Worm (Caenorhabditis elegans) whole organism, L3 larva: ENCODE data around the gene F19F10.1.

Experiments used
- ZK546.5 ChIP-seq: sonication (generic microtip); optimal IDR thresholded peaks from 2 replicates; lab custom pipeline; 2017; ENCODE audit warnings: missing biosample characterization, missing genetic modification characterization
- ceh-16 ChIP-seq: sonication (generic microtip); optimal IDR thresholded peaks from 2 replicates; lab custom pipeline; 2017; ENCODE audit warnings: missing biosample characterization, missing genetic modification characterization
- ceh-28 ChIP-seq: fragments of 150-350 bp; optimal IDR thresholded peaks from 2 replicates; lab custom pipeline; 2014; ENCODE audit warnings: missing biosample characterization, missing genetic modification reagents, missing genetic modification characterization
- ceh-82 ChIP-seq: fragments of 150-350 bp; optimal IDR thresholded peaks from 2 replicates; lab custom pipeline; 2014; ENCODE audit warnings: missing biosample characterization, missing genetic modification characterization
- daf-12 ChIP-seq: fragments of 150-350 bp; optimal IDR thresholded peaks from 2 replicates; lab custom pipeline; 2014; ENCODE audit warnings: missing biosample characterization, missing genetic modification reagents, missing genetic modification characterization
- egl-5 ChIP-seq: fragments of 150-350 bp; optimal IDR thresholded peaks from 2 replicates; lab custom pipeline; 2017; ENCODE audit warnings: missing biosample characterization, missing genetic modification reagents, missing genetic modification characterization, inconsistent platforms
- elt-1 ChIP-seq: fragments of 150-350 bp; optimal IDR thresholded peaks from 2 replicates; lab custom pipeline; 2014; ENCODE audit warnings: missing biosample characterization, missing genetic modification characterization
- elt-2 ChIP-seq: sonication (generic microtip); optimal IDR thresholded peaks from 2 replicates; lab custom pipeline; 2016; ENCODE audit warnings: missing genetic modification reagents, mild to moderate bottlenecking, missing genetic modification characterization, missing compliant biosample characterization
- elt-3 ChIP-seq, 3 experiments: fragments of 150-350 bp in 1 of 3; sonication (generic microtip) in 2 of 3; optimal IDR thresholded peaks; 2 replicates in 2 of 3; 4 replicates in 1 of 3; lab custom pipeline; 2014 to 2017; ENCODE audit warnings: missing biosample characterization in 3 of 3, missing genetic modification characterization in 3 of 3
- eor-1 ChIP-seq, 2 experiments: fragments of 150-350 bp; optimal IDR thresholded peaks; 2 replicates each; lab custom pipeline; 2014 to 2018; ENCODE audit warnings: missing biosample characterization in 2 of 2, missing genetic modification characterization in 2 of 2
- fkh-10 ChIP-seq: sonication (generic microtip); optimal IDR thresholded peaks from 2 replicates; lab custom pipeline; 2017; ENCODE audit warnings: missing biosample characterization, missing genetic modification reagents, missing genetic modification characterization
- fos-1 ChIP-seq: fragments of 150-350 bp; optimal IDR thresholded peaks from 2 replicates; lab custom pipeline; 2014; ENCODE audit warnings: missing biosample characterization, missing genetic modification characterization
- hmg-11 ChIP-seq: sonication (generic microtip); optimal IDR thresholded peaks from 2 replicates; lab custom pipeline; 2016; ENCODE audit warnings: missing genetic modification characterization, missing compliant biosample characterization
- jun-1 ChIP-seq: fragments of 150-350 bp; optimal IDR thresholded peaks from 2 replicates; lab custom pipeline; 2014; ENCODE audit warnings: missing biosample characterization, missing genetic modification reagents, missing genetic modification characterization
- lin-39 ChIP-seq: fragments of 150-350 bp; optimal IDR thresholded peaks from 2 replicates; lab custom pipeline; 2018; ENCODE audit warnings: missing biosample characterization, missing genetic modification reagents, missing genetic modification characterization
- mdl-1 ChIP-seq: fragments of 150-350 bp; optimal IDR thresholded peaks from 2 replicates; lab custom pipeline; 2014; ENCODE audit warnings: missing biosample characterization, missing genetic modification characterization
- nfya-1 ChIP-seq: sonication (generic microtip); optimal IDR thresholded peaks from 2 replicates; lab custom pipeline; 2017; ENCODE audit warnings: missing genetic modification characterization, mild to moderate bottlenecking, missing compliant biosample characterization, antibody characterized with exemption, moderate library complexity; ENCODE audit not compliant: insufficient read depth
- nhr-11 ChIP-seq: fragments of 150-350 bp; optimal IDR thresholded peaks from 2 replicates; lab custom pipeline; 2014; ENCODE audit warnings: missing biosample characterization, missing genetic modification characterization
- nhr-12 ChIP-seq: fragments of 150-350 bp; optimal IDR thresholded peaks from 2 replicates; lab custom pipeline; 2014; ENCODE audit warnings: missing biosample characterization, missing genetic modification characterization
- nhr-23 ChIP-seq: fragments of 150-350 bp; optimal IDR thresholded peaks from 2 replicates; lab custom pipeline; 2014; ENCODE audit warnings: missing biosample characterization, missing genetic modification reagents, missing genetic modification characterization
- nhr-237 ChIP-seq: fragments of 150-350 bp; optimal IDR thresholded peaks from 2 replicates; lab custom pipeline; 2014; ENCODE audit warnings: missing biosample characterization, missing genetic modification characterization
- nhr-25 ChIP-seq: sonication (generic microtip); optimal IDR thresholded peaks from 2 replicates; lab custom pipeline; 2017; ENCODE audit warnings: missing biosample characterization, missing genetic modification characterization
- nhr-28 ChIP-seq: fragments of 150-350 bp; optimal IDR thresholded peaks from 2 replicates; lab custom pipeline; 2014; ENCODE audit warnings: missing biosample characterization, missing genetic modification characterization
- nhr-43 ChIP-seq: sonication (generic microtip); optimal IDR thresholded peaks from 2 replicates; lab custom pipeline; 2016; ENCODE audit warnings: mild to moderate bottlenecking, missing genetic modification characterization, missing compliant biosample characterization; ENCODE audit not compliant: poor library complexity, severe bottlenecking
- nhr-67 ChIP-seq: fragments of 150-350 bp; optimal IDR thresholded peaks from 2 replicates; lab custom pipeline; 2014; ENCODE audit warnings: missing biosample characterization, missing genetic modification characterization
- nhr-76 ChIP-seq: fragments of 150-350 bp; sonication (generic microtip); optimal IDR thresholded peaks from 5 replicates; lab custom pipeline; 2014; ENCODE audit warnings: missing biosample characterization, missing genetic modification characterization
- pha-4 ChIP-seq: fragments of 150-350 bp; optimal IDR thresholded peaks from 2 replicates; lab custom pipeline; 2014; ENCODE audit warnings: missing biosample characterization, missing genetic modification reagents, missing genetic modification characterization
- pqm-1 ChIP-seq: fragments of 150-350 bp; optimal IDR thresholded peaks from 2 replicates; lab custom pipeline; 2017; ENCODE audit warnings: missing biosample characterization, missing genetic modification characterization, inconsistent platforms
- sea-2 ChIP-seq: fragments of 150-350 bp; sonication (generic microtip); optimal IDR thresholded peaks from 4 replicates; lab custom pipeline; 2014; ENCODE audit warnings: missing biosample characterization, missing genetic modification reagents, missing genetic modification characterization
- skn-1 ChIP-seq: fragments of 150-350 bp; optimal IDR thresholded peaks from 2 replicates; lab custom pipeline; 2014; ENCODE audit warnings: missing biosample characterization, missing genetic modification characterization
- snpc-4 ChIP-seq: fragments of 150-350 bp; optimal IDR thresholded peaks from 2 replicates; lab custom pipeline; 2014; ENCODE audit warnings: missing biosample characterization, missing genetic modification characterization
- tbx-2 ChIP-seq: sonication (generic microtip); optimal IDR thresholded peaks from 2 replicates; lab custom pipeline; 2016; ENCODE audit warnings: mild to moderate bottlenecking, missing genetic modification characterization, missing compliant biosample characterization
- unc-62 ChIP-seq: fragments of 150-350 bp; sonication (generic microtip); optimal IDR thresholded peaks from 4 replicates; lab custom pipeline; 2014; ENCODE audit warnings: missing biosample characterization, missing genetic modification reagents, missing genetic modification characterization
- zag-1 ChIP-seq: fragments of 150-350 bp; optimal IDR thresholded peaks from 2 replicates; lab custom pipeline; 2014; ENCODE audit warnings: missing biosample characterization, missing genetic modification characterization
- ztf-11 ChIP-seq: fragments of 150-350 bp; optimal IDR thresholded peaks from 2 replicates; lab custom pipeline; 2014; ENCODE audit warnings: missing biosample characterization, missing genetic modification characterization
- ztf-4 ChIP-seq: fragments of 150-350 bp; optimal IDR thresholded peaks from 2 replicates; lab custom pipeline; 2014; ENCODE audit warnings: missing biosample characterization, missing genetic modification characterization

Gene F19F10.1

ce11 chrV:7553873-7554362, 9.1 kb upstream of the F19F10.1 start, which contains the start of gene ttr-10:
Gene ttr-10 (minus strand): TSS chrV:7553923.
- TF ChIP-seq pqm-1 (tag; lab: Kevin White, UChicago) (no peak), ZK546.5 (no peak), nhr-76 (tag; lab: Kevin White, UChicago) (no peak), nhr-237 (no peak), mdl-1 (no peak), nhr-28 (no peak), fkh-10 (GFP tag; lab: Kevin White, UChicago) (no peak), pha-4 (tag; lab: Kevin White, UChicago) (no peak), ztf-11 (tag; lab: Kevin White, UChicago) (no peak), nhr-12 (tag; lab: Kevin White, UChicago) (no peak), daf-12 (tag; lab: Kevin White, UChicago) (no peak), snpc-4 (tag; lab: Kevin White, UChicago) (no peak), sea-2 (no peak), ceh-16 (tag; lab: Kevin White, UChicago) (no peak), tbx-2 (no peak), ztf-4 (no peak), fos-1 (tag; lab: Kevin White, UChicago) (no peak), ceh-82 (tag; lab: Kevin White, UChicago) (no peak), lin-39 (no peak), egl-5 (tag; lab: Kevin White, UChicago) (no peak)

- TF ChIP-seq mdl-1, result no peak
Observed at ce11 chrV:7555875-7556274, 7.2 kb upstream of the F19F10.1 start.

ce11 chrV:7558693-7559092, 4.4 kb upstream of the F19F10.1 start, which contains the start of gene ets-7:
Gene ets-7 (minus strand): TSS chrV:7558793.
- TF ChIP-seq nhr-11 (no peak), elt-2 (tag; lab: Kevin White, UChicago) (no peak), elt-3 (tag; optimal IDR thresholded peaks at IDR 0.05; lab: Kevin White, UChicago) (no peak), nhr-67 (tag; lab: Kevin White, UChicago) (no peak), pqm-1 (tag; lab: Kevin White, UChicago) (no peak), nhr-12 (tag; lab: Kevin White, UChicago) (no peak), elt-1 (tag; lab: Kevin White, UChicago) (no peak), lin-39 (no peak), tbx-2 (no peak), nhr-76 (tag; lab: Kevin White, UChicago) (no peak), zag-1 (tag; lab: Kevin White, UChicago) (no peak), sea-2 (no peak), jun-1 (tag; lab: Kevin White, UChicago) (no peak), nfya-1 (tag; lab: Kevin White, UChicago) (no peak), ceh-28 (tag; lab: Kevin White, UChicago) (no peak), hmg-11 (tag; lab: Kevin White, UChicago) (no peak), eor-1 (tag; optimal IDR thresholded peaks at IDR 0.05; lab: Kevin White, UChicago) (no peak), mdl-1 (no peak), unc-62 (GFP tag; lab: Kevin White, UChicago) (no peak)
- TF ChIP-seq, all 47 proteins: peak for 0

- no peak for TF ChIP-seq nhr-23 (tag; lab: Kevin White, UChicago)
- no peak for TF ChIP-seq nhr-25 (tag; lab: Kevin White, UChicago)
- no peak for TF ChIP-seq nhr-76 (tag; lab: Kevin White, UChicago)
- no peak for TF ChIP-seq skn-1 (tag; lab: Kevin White, UChicago)
- no peak for TF ChIP-seq nhr-43 (tag; lab: Kevin White, UChicago)
- no peak for TF ChIP-seq elt-3 (tag; optimal IDR thresholded peaks at IDR 0.05; lab: Kevin White, UChicago)
- TF ChIP-seq, all 47 proteins: peak for 0
Observed at ce11 chrV:7570290-7570689, 7.2 kb downstream of the F19F10.1 start, which contains the start of gene clec-212. Gene clec-212 (minus strand): TSS chrV:7570390.
